Fruit fly (Drosophila melanogaster): ENCODE measurements around the gene CG6508.

Gene CG6508

dm6 chr2L:10842326-10842725, 23.4 kb downstream of the CG6508 start, which contains the start of gene CG6700 (continued):
- TF ChIP-seq trem (tag; optimal IDR thresholded peaks at IDR 0.05) (peak; percentile 55), pros (GFP tag; optimal IDR thresholded peaks at IDR 0.05) (peak; percentile 65), CG9215 (GFP tag; IDR thresholded peaks at IDR 0.05) (no peak), CG12659 (GFP tag; optimal IDR thresholded peaks at IDR 0.05) (peak; percentile 66), eyg (GFP tag; optimal IDR thresholded peaks at IDR 0.05) (no peak), CG4617 (GFP tag; optimal IDR thresholded peaks at IDR 0.05; ENCODE audit: borderline replicate concordance) (peak; percentile 69), tna (GFP tag; IDR thresholded peaks at IDR 0.05; ENCODE audit: partially characterized antibody) (0 out of 2 replicates have a peak, but pooled peaks have one; percentile 30), CG2129 (GFP tag; IDR thresholded peaks at IDR 0.05; ENCODE audit: partially characterized antibody) (no peak), CG10267 (tag; optimal IDR thresholded peaks at IDR 0.05) (peak; percentile 32), Dp (GFP tag; optimal IDR thresholded peaks at IDR 0.05) (peak; percentile 92), YL-1 (GFP tag; optimal IDR thresholded peaks at IDR 0.05) (peak; percentile 98), kay (GFP tag; optimal IDR thresholded peaks at IDR 0.05) (peak; percentile 63), CG9797 (GFP tag; optimal IDR thresholded peaks at IDR 0.05) (peak; percentile 75), insv (GFP tag; optimal IDR thresholded peaks at IDR 0.05) (peak in 1 of 2 experiments; percentile 9), psq (GFP tag; optimal IDR thresholded peaks at IDR 0.05) (peak; percentile 11), cg (GFP tag; optimal IDR thresholded peaks at IDR 0.05) (peak; percentile 88), Ets97D (GFP tag; optimal IDR thresholded peaks at IDR 0.05) (peak; percentile 17), CG11456 (GFP tag; IDR thresholded peaks at IDR 0.05) (no peak)

DNA sequence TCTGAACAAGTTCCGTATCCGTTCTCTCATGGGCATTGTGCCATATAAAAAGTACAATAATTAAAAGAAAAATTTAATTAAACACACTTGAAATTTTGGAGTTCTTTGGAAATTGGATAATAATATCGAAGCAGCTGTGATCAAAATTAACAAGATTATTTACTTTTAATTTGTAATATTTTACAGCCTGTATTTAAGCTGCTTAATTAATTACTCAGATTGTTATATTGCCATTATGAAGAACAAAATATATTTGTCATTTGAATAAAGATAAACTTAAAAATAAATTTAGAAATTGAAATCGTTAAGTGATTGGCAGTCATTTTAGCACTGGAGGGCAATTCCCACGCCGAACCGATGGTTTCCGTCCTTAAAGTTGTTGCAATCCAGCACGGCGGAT, 26.7 kb downstream of the CG6508 start, which contains the start of the genes CG17139 and CG17140:
CG17139 (minus strand) TSS at position 101 of the 400 bp plus-strand sequence.
CG17140 (minus strand) TSS at position 101 of the 400 bp plus-strand sequence.
- TF ChIP-seq Dfd (GFP tag; optimal IDR thresholded peaks at IDR 0.05), result no peak
- no peak for TF ChIP-seq Pdp1 (GFP tag; optimal IDR thresholded peaks at IDR 0.05)
- no peak for TF ChIP-seq CG4730 (GFP tag; IDR thresholded peaks at IDR 0.05)
- no peak for TF ChIP-seq Usf (GFP tag; optimal IDR thresholded peaks at IDR 0.05)
- TF ChIP-seq CG17568 (GFP tag; optimal IDR thresholded peaks at IDR 0.05), result no peak
- TF ChIP-seq CG8478 (optimal IDR thresholded peaks at IDR 0.05), result no peak
- no peak for TF ChIP-seq abd-A (tag; optimal IDR thresholded peaks at IDR 0.05)
- TF ChIP-seq Neu2 (GFP tag; optimal IDR thresholded peaks at IDR 0.05; ENCODE audit: borderline replicate concordance), result no peak

DNA sequence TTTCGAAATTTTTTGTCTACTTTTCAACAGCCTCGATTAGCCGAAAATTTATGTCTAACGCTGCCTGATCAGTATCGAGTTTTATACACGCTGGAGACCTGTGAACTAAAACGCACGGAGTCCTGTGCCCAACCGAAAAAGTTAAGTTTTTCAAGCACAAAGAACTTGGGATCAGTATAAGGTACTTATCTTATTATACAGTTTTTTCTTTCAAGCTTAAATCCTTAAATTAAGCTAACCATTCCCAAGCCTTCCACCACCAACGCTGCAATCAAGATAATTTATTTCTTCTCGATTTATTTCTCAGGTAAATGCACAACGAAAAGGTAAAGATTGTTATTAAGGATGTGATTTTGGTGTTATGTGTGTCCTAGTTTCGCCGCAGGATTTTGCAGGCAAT, 28.0 kb downstream of the CG6508 start, which contains the start of gene Porin2:
Porin2 (minus strand) TSS at position 101 of the 400 bp plus-strand sequence.
- TF ChIP-seq H15 (GFP tag; IDR thresholded peaks at IDR 0.05), result no peak

DNA sequence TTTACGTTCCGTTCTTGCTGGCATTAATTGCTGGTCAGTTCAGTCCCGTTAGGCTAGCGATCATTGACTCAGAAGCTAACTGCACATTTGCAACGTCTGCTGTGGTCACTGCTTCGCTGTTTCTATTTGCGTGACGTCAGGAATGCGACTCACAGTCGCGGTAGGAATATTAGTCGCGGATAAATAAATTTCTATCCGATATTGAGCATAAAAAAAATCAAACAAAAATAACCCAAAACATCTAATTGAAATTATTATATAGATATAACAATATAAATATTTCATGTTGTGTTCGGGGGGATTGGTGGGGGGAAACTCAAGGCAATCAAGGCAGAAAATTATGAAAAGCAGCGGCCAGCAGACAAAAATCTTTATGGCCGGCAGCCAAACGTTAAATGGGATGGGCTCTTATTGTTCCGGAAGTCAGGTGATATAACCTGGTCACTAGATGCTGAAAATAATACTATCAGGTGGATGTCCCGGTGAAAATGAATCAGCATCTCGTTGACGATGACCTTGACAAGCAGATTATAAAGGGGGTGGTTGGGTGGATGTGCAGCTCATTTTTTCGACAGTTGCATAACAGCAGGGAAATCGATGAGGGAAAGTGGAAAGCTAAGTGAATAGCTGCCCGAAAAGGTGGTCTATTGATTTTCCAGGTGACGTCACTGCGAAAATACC, 30.7 kb downstream of the CG6508 start, which contains the start of gene SmydA-3:
SmydA-3 (plus strand) TSS at position 631 of the 681 bp plus-strand sequence.
- TF ChIP-seq CG13624 (GFP tag; optimal IDR thresholded peaks at IDR 0.05), result no peak
- TF ChIP-seq CG17328 (GFP tag; IDR thresholded peaks at IDR 0.05), result peak; percentile 43; the same call in 1 of the 2 replicates
- no peak for TF ChIP-seq CG11398 (GFP tag; optimal IDR thresholded peaks at IDR 0.05)
- TF ChIP-seq CG16813 (GFP tag; IDR thresholded peaks at IDR 0.05; ENCODE audit: partially characterized antibody), result no peak
- TF ChIP-seq CG1602 (GFP tag; optimal IDR thresholded peaks at IDR 0.05), result no peak
- no peak for TF ChIP-seq br (optimal IDR thresholded peaks at IDR 0.05)
- TF ChIP-seq CG12071 (GFP tag; optimal IDR thresholded peaks at IDR 0.05), result no peak
- no peak for TF ChIP-seq Hey (tag; optimal IDR thresholded peaks at IDR 0.05)
- TF ChIP-seq NfI (GFP tag; optimal IDR thresholded peaks at IDR 0.05), result no peak
- TF ChIP-seq CG12155 (GFP tag; optimal IDR thresholded peaks at IDR 0.05), result peak; percentile 19
- TF ChIP-seq prd (optimal IDR thresholded peaks at IDR 0.05), result no peak
- TF ChIP-seq prd (GFP tag; IDR thresholded peaks at IDR 0.05), result peak; percentile 59; the same call in 1 of the 3 replicates
- no peak for TF ChIP-seq CG17612 (GFP tag; IDR thresholded peaks at IDR 0.05)
- TF ChIP-seq ase (GFP tag; IDR thresholded peaks at IDR 0.05), result no peak
- peak; percentile 45; the same call in 1 of the 2 replicates for TF ChIP-seq CG32532 (GFP tag; IDR thresholded peaks at IDR 0.05)
- peak; percentile 14; the same call in 1 of the 3 replicates for TF ChIP-seq dysf (GFP tag; IDR thresholded peaks at IDR 0.05)
- no peak for TF ChIP-seq Rx (GFP tag; IDR thresholded peaks at IDR 0.05)
- no peak for TF ChIP-seq knrl (GFP tag; IDR thresholded peaks at IDR 0.05; ENCODE audit: partially characterized antibody)
- TF ChIP-seq gce (GFP tag; IDR thresholded peaks at IDR 0.05), result peak; percentile 12; the same call in 1 of the 3 replicates
